Fruit fly (Drosophila melanogaster): ENCODE results near the gene CG7772.

Gene CG7772

dm6 chrX:17887208-17887627, 19.8 kb downstream of the CG7772 start, which contains the start of gene mnb:
Gene mnb (minus strand): TSS chrX:17887222.
- TF ChIP-seq psq (optimal IDR thresholded peaks at IDR 0.05) (no peak), EcR (GFP tag; optimal IDR thresholded peaks at IDR 0.05) (no peak), Dll (optimal IDR thresholded peaks at IDR 0.05) (no peak), pan (optimal IDR thresholded peaks at IDR 0.05) (no peak), CG8478 (optimal IDR thresholded peaks at IDR 0.05) (no peak), usp (GFP tag; optimal IDR thresholded peaks at IDR 0.05) (no peak)

- TF ChIP-seq Dll (optimal IDR thresholded peaks at IDR 0.05) (peak; percentile 52), psq (optimal IDR thresholded peaks at IDR 0.05) (no peak)
Measured at dm6 chrX:17886449-17887207, 20.4 kb downstream of the CG7772 start.

- TF ChIP-seq usp (GFP tag; optimal IDR thresholded peaks at IDR 0.05) (no peak), Dll (optimal IDR thresholded peaks at IDR 0.05) (no peak)
Measured at dm6 chrX:17886107-17886448, 21.0 kb downstream of the CG7772 start.

dm6 chrX:17885295-17885694, 21.8 kb downstream of the CG7772 start:
- no peak for TF ChIP-seq usp (GFP tag; optimal IDR thresholded peaks at IDR 0.05)
- TF ChIP-seq psq (optimal IDR thresholded peaks at IDR 0.05), result no peak
- no peak for TF ChIP-seq EcR (GFP tag; optimal IDR thresholded peaks at IDR 0.05)
- no peak for TF ChIP-seq CG8478 (optimal IDR thresholded peaks at IDR 0.05)
- TF ChIP-seq Dll (optimal IDR thresholded peaks at IDR 0.05), result no peak
- TF ChIP-seq pan (optimal IDR thresholded peaks at IDR 0.05), result no peak

dm6 chrX:17884567-17884966, 22.5 kb downstream of the CG7772 start:
- TF ChIP-seq CG8478 (optimal IDR thresholded peaks at IDR 0.05), result no peak
- no peak for TF ChIP-seq usp (GFP tag; optimal IDR thresholded peaks at IDR 0.05)
- no peak for TF ChIP-seq pan (optimal IDR thresholded peaks at IDR 0.05)
- no peak for TF ChIP-seq psq (optimal IDR thresholded peaks at IDR 0.05)
- no peak for TF ChIP-seq EcR (GFP tag; optimal IDR thresholded peaks at IDR 0.05)
- TF ChIP-seq Dll (optimal IDR thresholded peaks at IDR 0.05), result no peak

- TF ChIP-seq psq (optimal IDR thresholded peaks at IDR 0.05), result no peak
- no peak for TF ChIP-seq CG8478 (optimal IDR thresholded peaks at IDR 0.05)
- TF ChIP-seq EcR (GFP tag; optimal IDR thresholded peaks at IDR 0.05), result no peak
- no peak for TF ChIP-seq usp (GFP tag; optimal IDR thresholded peaks at IDR 0.05)
- TF ChIP-seq pan (optimal IDR thresholded peaks at IDR 0.05), result no peak
- no peak for TF ChIP-seq Dll (optimal IDR thresholded peaks at IDR 0.05)
Measured at dm6 chrX:17883418-17883817, 23.6 kb downstream of the CG7772 start, which contains the start of gene CG12985. Gene CG12985 (plus strand): TSS chrX:17883718.

- TF ChIP-seq pan (optimal IDR thresholded peaks at IDR 0.05) (no peak), CG8478 (optimal IDR thresholded peaks at IDR 0.05) (no peak), Dll (optimal IDR thresholded peaks at IDR 0.05) (no peak), psq (optimal IDR thresholded peaks at IDR 0.05) (no peak), usp (GFP tag; optimal IDR thresholded peaks at IDR 0.05) (no peak), EcR (GFP tag; optimal IDR thresholded peaks at IDR 0.05) (no peak)
Measured at dm6 chrX:17882769-17883168, 24.3 kb downstream of the CG7772 start.

- TF ChIP-seq Dll (optimal IDR thresholded peaks at IDR 0.05) (no peak), EcR (GFP tag; optimal IDR thresholded peaks at IDR 0.05) (peak; percentile 54 to 55)
Measured at dm6 chrX:17881138-17882121, 25.6 kb downstream of the CG7772 start.

dm6 chrX:17880269-17880889, 26.7 kb downstream of the CG7772 start:
- TF ChIP-seq usp (GFP tag; optimal IDR thresholded peaks at IDR 0.05) (no peak), pan (optimal IDR thresholded peaks at IDR 0.05) (no peak), psq (optimal IDR thresholded peaks at IDR 0.05) (no peak), CG8478 (optimal IDR thresholded peaks at IDR 0.05) (no peak), EcR (GFP tag; optimal IDR thresholded peaks at IDR 0.05) (no peak), Dll (optimal IDR thresholded peaks at IDR 0.05) (no peak)

- TF ChIP-seq pan (optimal IDR thresholded peaks at IDR 0.05), result no peak
- TF ChIP-seq Dll (optimal IDR thresholded peaks at IDR 0.05), result no peak
- no peak for TF ChIP-seq CG8478 (optimal IDR thresholded peaks at IDR 0.05)
- no peak for TF ChIP-seq psq (optimal IDR thresholded peaks at IDR 0.05)
- no peak for TF ChIP-seq EcR (GFP tag; optimal IDR thresholded peaks at IDR 0.05)
- no peak for TF ChIP-seq usp (GFP tag; optimal IDR thresholded peaks at IDR 0.05)
Measured at dm6 chrX:17879211-17879897, 27.7 kb downstream of the CG7772 start.

- TF ChIP-seq Dll (optimal IDR thresholded peaks at IDR 0.05) (peak; percentile 51), usp (GFP tag; optimal IDR thresholded peaks at IDR 0.05) (no peak), EcR (GFP tag; optimal IDR thresholded peaks at IDR 0.05) (peak; percentile 65 to 89), pan (optimal IDR thresholded peaks at IDR 0.05) (no peak), psq (optimal IDR thresholded peaks at IDR 0.05) (no peak), CG8478 (optimal IDR thresholded peaks at IDR 0.05) (no peak)
Measured at dm6 chrX:17878632-17879033, 28.4 kb downstream of the CG7772 start.
